Worm (Caenorhabditis elegans): Measurements from ENCODE around the gene K01A12.3.

The K01A12.3 gene

ce11 chrX:8672760-8673159 lies 47.8 kb upstream of the K01A12.3 start, which contains the start of the genes K09E2.2 and K09E2.3:
K09E2.2 (plus strand) TSS chrX:8673060.
K09E2.3 (plus strand) TSS chrX:8673084.
- no peak for TF ChIP-seq zim-3 (tag; optimal IDR thresholded peaks at IDR 0.05)
- no peak for TF ChIP-seq rpc-1 (optimal IDR thresholded peaks at IDR 0.05)
- TF ChIP-seq rpc-1 (tag; optimal IDR thresholded peaks at IDR 0.05) = no peak
- no peak for TF ChIP-seq F22D6.2 (tag; optimal IDR thresholded peaks at IDR 0.05)
- TF ChIP-seq cebp-2 (GFP tag; IDR thresholded peaks at IDR 0.05) = no peak
- TF ChIP-seq ztf-28 (GFP tag; IDR thresholded peaks at IDR 0.05) = no peak
- no peak for TF ChIP-seq Y95B8A.8 (GFP tag; IDR thresholded peaks at IDR 0.05)
- no peak for TF ChIP-seq lsl-1 (GFP tag; optimal IDR thresholded peaks at IDR 0.05)
- TF ChIP-seq Y53F4B.3 (GFP tag; IDR thresholded peaks at IDR 0.05) = no peak
- no peak for TF ChIP-seq B0035.1 (tag; optimal IDR thresholded peaks at IDR 0.05)
- TF ChIP-seq K11D2.4 (GFP tag; IDR thresholded peaks at IDR 0.05) = no peak
- no peak for TF ChIP-seq xnd-1 (tag; optimal IDR thresholded peaks at IDR 0.05)
- TF ChIP-seq pha-4 (tag; optimal IDR thresholded peaks at IDR 0.05) = no peak
- no peak for TF ChIP-seq snpc-3.4 (tag; optimal IDR thresholded peaks at IDR 0.05)
- no peak for TF ChIP-seq tlf-1 (GFP tag; optimal IDR thresholded peaks at IDR 0.05)
- TF ChIP-seq egl-18 (GFP tag; IDR thresholded peaks at IDR 0.05) = no peak
- TF ChIP-seq nhr-179 (tag; optimal IDR thresholded peaks at IDR 0.05) = no peak
- no peak for TF ChIP-seq ceh-91 (GFP tag; IDR thresholded peaks at IDR 0.05)
- TF ChIP-seq T26A5.8 (tag; optimal IDR thresholded peaks at IDR 0.05) = no peak
- no peak for TF ChIP-seq dpl-1 (GFP tag; optimal IDR thresholded peaks at IDR 0.05)
- no peak for TF ChIP-seq ccch-3 (GFP tag; optimal IDR thresholded peaks at IDR 0.05)

ce11 chrX:8662452-8662851 lies 37.5 kb upstream of the K01A12.3 start:
- no peak for TF ChIP-seq akir-1 (GFP tag; optimal IDR thresholded peaks at IDR 0.05)
- no peak for TF ChIP-seq Y56A3A.18 (GFP tag; IDR thresholded peaks at IDR 0.05)
- no peak for TF ChIP-seq bed-2 (GFP tag; IDR thresholded peaks at IDR 0.05)
- TF ChIP-seq ztf-25 (GFP tag; IDR thresholded peaks at IDR 0.05) = no peak
- TF ChIP-seq attf-5 (GFP tag; optimal IDR thresholded peaks at IDR 0.05) = no peak
- TF ChIP-seq egl-18 (GFP tag; IDR thresholded peaks at IDR 0.05) = no peak
- no peak for TF ChIP-seq rec-8 (tag; optimal IDR thresholded peaks at IDR 0.05)
- TF ChIP-seq lin-35 (GFP tag; optimal IDR thresholded peaks at IDR 0.05) = no peak
- TF ChIP-seq ama-1 (optimal IDR thresholded peaks at IDR 0.05) = no peak
- no peak for TF ChIP-seq ama-1 (GFP tag; optimal IDR thresholded peaks at IDR 0.05)
- no peak for TF ChIP-seq hsf-1 (GFP tag; IDR thresholded peaks at IDR 0.05)
- no peak for TF ChIP-seq ceh-79 (tag; optimal IDR thresholded peaks at IDR 0.05)
- no peak for TF ChIP-seq madf-3 (GFP tag; IDR thresholded peaks at IDR 0.05)
- TF ChIP-seq cebp-1 (GFP tag; IDR thresholded peaks at IDR 0.05) = no peak
- no peak for TF ChIP-seq cebp-1 (tag; optimal IDR thresholded peaks at IDR 0.05)
- TF ChIP-seq ztf-26 (tag; optimal IDR thresholded peaks at IDR 0.05) = no peak
- no peak for TF ChIP-seq unc-130 (GFP tag; optimal IDR thresholded peaks at IDR 0.05)
- no peak for TF ChIP-seq nhr-120 (GFP tag; IDR thresholded peaks at IDR 0.05)
- no peak for TF ChIP-seq C06A6.2 (GFP tag; conservative IDR thresholded peaks at IDR 0.05)
- TF ChIP-seq ceh-40 (GFP tag; IDR thresholded peaks at IDR 0.05) = no peak
- TF ChIP-seq ztf-28 (GFP tag; IDR thresholded peaks at IDR 0.05) = no peak

ce11 chrX:8660909-8661308 lies 35.9 kb upstream of the K01A12.3 start:
- TF ChIP-seq ztf-25 (GFP tag; IDR thresholded peaks at IDR 0.05) = no peak
- TF ChIP-seq efl-1 (GFP tag; optimal IDR thresholded peaks at IDR 0.05) = no peak
- no peak for TF ChIP-seq C06A6.2 (GFP tag; conservative IDR thresholded peaks at IDR 0.05)
- no peak for TF ChIP-seq snpc-4 (GFP tag; optimal IDR thresholded peaks at IDR 0.05)
- TF ChIP-seq snpc-4 (tag; optimal IDR thresholded peaks at IDR 0.05) = no peak
- no peak for TF ChIP-seq unc-130 (GFP tag; optimal IDR thresholded peaks at IDR 0.05)
- TF ChIP-seq madf-10 (tag; optimal IDR thresholded peaks at IDR 0.05) = no peak
- TF ChIP-seq nhr-120 (GFP tag; IDR thresholded peaks at IDR 0.05) = no peak
- TF ChIP-seq egrh-3 (GFP tag; IDR thresholded peaks at IDR 0.05) = no peak
- no peak for TF ChIP-seq egl-18 (GFP tag; IDR thresholded peaks at IDR 0.05)
- no peak for TF ChIP-seq dpff-1 (tag; optimal IDR thresholded peaks at IDR 0.05)
- TF ChIP-seq ccch-3 (GFP tag; optimal IDR thresholded peaks at IDR 0.05) = no peak
- no peak for TF ChIP-seq aptf-2 (GFP tag; conservative IDR thresholded peaks at IDR 0.05)

Measured in whole organism, young adult.